Worm (Caenorhabditis elegans) whole organism, L4 larva: ENCODE data around the gene R07B7.12.

Experiments used
- daf-16 ChIP-seq, 3 experiments: sonication (generic microtip); optimal IDR thresholded peaks; 2 replicates each; lab custom pipeline; 2016 to 2017; ENCODE audit warnings: missing genetic modification characterization in 3 of 3, missing genetic modification reagents in 3 of 3, mild to moderate bottlenecking in 2 of 3, missing compliant biosample characterization in 2 of 3, missing biosample characterization in 1 of 3, moderate library complexity in 1 of 3
- lin-13 ChIP-seq: fragments of 150-350 bp; optimal IDR thresholded peaks from 2 replicates; lab custom pipeline; 2014; ENCODE audit warnings: missing biosample characterization, missing genetic modification reagents, missing genetic modification characterization
- lin-29 ChIP-seq: fragments of 200-800 bp; sonication (Bioruptor generic); IDR thresholded peaks from 2 replicates; pipeline ENCODE4 v1.3.6; 2022; ENCODE audit warnings: missing genetic modification reagents, missing genetic modification characterization, missing compliant biosample characterization
- lin-39 ChIP-seq: fragments of 150-350 bp; optimal IDR thresholded peaks from 2 replicates; lab custom pipeline; 2014; ENCODE audit warnings: missing biosample characterization, missing genetic modification reagents, missing genetic modification characterization
- mdl-1 ChIP-seq, 2 experiments: fragments of 150-350 bp in 1 of 2; sonication (generic microtip) in 1 of 2; optimal IDR thresholded peaks; 2 replicates each; lab custom pipeline; 2014 to 2017; ENCODE audit warnings: missing biosample characterization in 2 of 2, missing genetic modification characterization in 2 of 2
- nhr-25 ChIP-seq: sonication (generic microtip); optimal IDR thresholded peaks from 2 replicates; lab custom pipeline; 2017; ENCODE audit warnings: missing genetic modification characterization, mild to moderate bottlenecking, missing compliant biosample characterization, antibody characterized with exemption, moderate library complexity, borderline replicate concordance; ENCODE audit not compliant: insufficient read depth
- snpc-4 ChIP-seq: fragments of 150-350 bp; optimal IDR thresholded peaks from 2 replicates; lab custom pipeline; 2014; ENCODE audit warnings: missing biosample characterization, missing genetic modification characterization
- spr-3 ChIP-seq: fragments of 200-800 bp; sonication (Bioruptor generic); optimal IDR thresholded peaks from 2 replicates; lab custom pipeline; 2018; ENCODE audit warnings: mild to moderate bottlenecking, missing genetic modification characterization, missing compliant biosample characterization
- unc-39 ChIP-seq: sonication (generic microtip); optimal IDR thresholded peaks from 2 replicates; lab custom pipeline; 2017; ENCODE audit warnings: missing biosample characterization, missing genetic modification characterization
- ztf-11 ChIP-seq: fragments of 150-350 bp; optimal IDR thresholded peaks from 2 replicates; lab custom pipeline; 2014; ENCODE audit warnings: missing biosample characterization, missing genetic modification characterization

DNA sequence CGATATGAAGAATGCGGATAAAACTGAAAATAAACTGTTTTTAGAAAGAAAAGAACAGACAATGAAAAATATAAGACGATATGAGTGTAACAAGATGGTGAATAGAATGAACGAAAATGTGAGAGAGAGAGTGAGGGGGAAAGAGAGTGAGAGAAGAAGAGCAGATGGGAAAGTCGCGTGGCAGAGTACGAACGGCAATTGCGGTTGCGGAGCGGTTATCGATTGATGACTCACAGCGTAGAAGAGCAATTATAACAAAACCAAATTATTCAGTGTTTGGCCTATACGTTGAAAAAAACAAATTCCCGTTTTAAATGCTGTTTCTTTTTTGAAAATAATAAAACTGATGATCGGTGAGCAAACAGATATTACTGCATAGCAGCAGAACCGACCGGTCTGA, 23.5 kb upstream of the R07B7.12 start, which contains the start of gene pqn-53:
- TF ChIP-seq daf-16 (GFP tag; optimal IDR thresholded peaks at IDR 0.05; lab: Kevin White, UChicago) (no peak), daf-16 (tag; optimal IDR thresholded peaks at IDR 0.05; lab: Kevin White, UChicago) (no peak), lin-13 (no peak), lin-29 (no peak), mdl-1 (tag; optimal IDR thresholded peaks at IDR 0.05; lab: Kevin White, UChicago) (peak in 1 of 2 experiments; percentile 59), unc-39 (tag; lab: Kevin White, UChicago) (no peak), ztf-11 (tag; lab: Kevin White, UChicago) (no peak), lin-39 (tag; lab: Kevin White, UChicago) (no peak), nhr-25 (no peak), snpc-4 (no peak), spr-3 (GFP tag; lab: Kevin White, UChicago) (no peak)
